Worm (Caenorhabditis elegans) whole organism, L4/young adult: ENCODE data around the gene C07A4.3.

ENCODE experiments used
- W03F9.2 ChIP-seq: fragments of 150-350 bp; optimal IDR thresholded peaks from 2 replicates; lab custom pipeline; 2014; ENCODE audit warnings: missing biosample characterization, missing genetic modification characterization
- dao-5 ChIP-seq: sonication (generic microtip); optimal IDR thresholded peaks from 2 replicates; lab custom pipeline; 2016; ENCODE audit warnings: missing genotype, missing genetic modification characterization, moderate library complexity, missing compliant biosample characterization

DNA sequence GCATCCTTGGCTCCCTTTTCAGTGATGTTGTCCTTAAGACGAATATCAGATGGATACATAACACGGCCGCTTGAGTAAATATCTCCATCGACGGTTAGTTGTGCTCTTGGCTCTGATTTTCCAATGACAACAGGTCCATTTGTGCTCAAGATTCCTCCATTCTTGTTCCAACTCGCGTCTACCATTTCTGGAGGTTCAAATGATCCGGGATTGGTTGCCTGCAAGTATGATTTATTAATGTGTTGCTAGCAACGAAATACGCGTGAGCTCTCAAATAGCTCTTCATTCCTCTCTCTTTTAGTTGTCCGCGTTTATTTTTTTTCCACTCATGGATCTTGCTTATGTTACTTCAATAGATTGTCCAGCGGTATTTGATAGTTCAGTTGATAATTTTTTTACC, 8.9 kb downstream of the C07A4.3 start, which contains the start of gene arrd-28:
- TF ChIP-seq dao-5 (tag; lab: Kevin White, UChicago) = no peak
- no peak for TF ChIP-seq W03F9.2
